Fruit fly (Drosophila melanogaster) whole organism, embryonic: Measurements from ENCODE around the gene waw.

ENCODE experiments used
- Bteb2 ChIP-seq: fragments of 200-800 bp; sonication (Bioruptor generic); optimal IDR thresholded peaks from 2 replicates; lab custom pipeline; 2016; ENCODE audit warnings: missing biosample characterization, missing genetic modification characterization
- CG10431 ChIP-seq: fragments of 200-800 bp; sonication (Bioruptor generic); optimal IDR thresholded peaks from 3 replicates; lab custom pipeline; 2018; ENCODE audit warnings: missing biosample characterization, mild to moderate bottlenecking, missing genetic modification characterization
- CG11247 ChIP-seq: fragments of 200-800 bp; sonication (Bioruptor generic); IDR thresholded peaks from 2 replicates; pipeline ENCODE4 v1.3.6; 2022; ENCODE audit warnings: missing biosample characterization, missing genetic modification characterization
- CG11504 ChIP-seq: fragments of 200-800 bp; sonication (Bioruptor generic); optimal IDR thresholded peaks from 3 replicates; lab custom pipeline; 2019; ENCODE audit warnings: missing biosample characterization, mild to moderate bottlenecking, missing genetic modification characterization, moderate library complexity
- CG12769 ChIP-seq: fragments of 200-800 bp; sonication (Bioruptor generic); optimal IDR thresholded peaks from 2 replicates; lab custom pipeline; 2019; ENCODE audit warnings: missing biosample characterization, mild to moderate bottlenecking, missing genetic modification characterization, moderate library complexity
- CG13775 ChIP-seq: fragments of 200-800 bp; sonication (Bioruptor generic); optimal IDR thresholded peaks from 3 replicates; lab custom pipeline; 2017; ENCODE audit warnings: missing biosample characterization, mild to moderate bottlenecking, missing genetic modification characterization
- CG1603 ChIP-seq: fragments of 200-800 bp; sonication (Bioruptor generic); optimal IDR thresholded peaks from 2 replicates; lab custom pipeline; 2019; ENCODE audit warnings: missing biosample characterization, mild to moderate bottlenecking, missing genetic modification characterization, moderate library complexity
- CG18262 ChIP-seq: fragments of 200-800 bp; optimal IDR thresholded peaks from 3 replicates; lab custom pipeline; 2019; ENCODE audit warnings: missing biosample characterization, mild to moderate bottlenecking, missing genetic modification characterization, moderate library complexity
- CG1832 ChIP-seq: fragments of 200-800 bp; sonication (Bioruptor generic); optimal IDR thresholded peaks from 2 replicates; lab custom pipeline; 2017; ENCODE audit warnings: missing biosample characterization, mild to moderate bottlenecking, missing genetic modification characterization, inconsistent platforms
- CG30020 ChIP-seq: fragments of 200-800 bp; optimal IDR thresholded peaks from 2 replicates; lab custom pipeline; 2019; ENCODE audit warnings: missing biosample characterization, mild to moderate bottlenecking, missing genetic modification characterization, moderate library complexity
- CG31224 ChIP-seq: fragments of 200-800 bp; sonication (Bioruptor generic); IDR thresholded peaks from 2 replicates; pipeline ENCODE4 v1.3.6; 2022; ENCODE audit warnings: missing biosample characterization, missing genetic modification characterization
- CG34376 ChIP-seq: fragments of 200-800 bp; sonication (Bioruptor generic); optimal IDR thresholded peaks from 2 replicates; lab custom pipeline; 2018; ENCODE audit warnings: missing biosample characterization, mild to moderate bottlenecking, missing genetic modification characterization
- CG3847 ChIP-seq: fragments of 200-800 bp; sonication (Bioruptor generic); IDR thresholded peaks from 2 replicates; pipeline ENCODE4 v1.3.6; 2022; ENCODE audit warnings: missing biosample characterization, missing genetic modification characterization
- CG4424 ChIP-seq: fragments of 200-800 bp; sonication (Bioruptor generic); optimal IDR thresholded peaks from 3 replicates; lab custom pipeline; 2016; ENCODE audit warnings: missing biosample characterization, missing genetic modification characterization
- CG4730 ChIP-seq: fragments of 200-800 bp; sonication (Bioruptor generic); IDR thresholded peaks from 2 replicates; pipeline ENCODE4 v1.3.6; 2022; ENCODE audit warnings: missing biosample characterization, missing genetic modification characterization
- CG7786 ChIP-seq: fragments of 200-800 bp; sonication (Bioruptor generic); optimal IDR thresholded peaks from 2 replicates; lab custom pipeline; 2016; ENCODE audit warnings: missing biosample characterization, missing genetic modification characterization
- CG8089 ChIP-seq: fragments of 200-800 bp; sonication (Bioruptor generic); optimal IDR thresholded peaks from 3 replicates; lab custom pipeline; 2016; ENCODE audit warnings: missing biosample characterization, missing genetic modification characterization
- CG9797 ChIP-seq: fragments of 200-800 bp; sonication (Bioruptor generic); optimal IDR thresholded peaks from 3 replicates; lab custom pipeline; 2018; ENCODE audit warnings: missing biosample characterization, mild to moderate bottlenecking, missing genetic modification characterization
- CoRest ChIP-seq: fragments of 200-800 bp; sonication (Bioruptor generic); optimal IDR thresholded peaks from 3 replicates; lab custom pipeline; 2018; ENCODE audit warnings: missing biosample characterization, mild to moderate bottlenecking, missing genetic modification characterization, moderate library complexity
- Dbx ChIP-seq: fragments of 200-800 bp; sonication (Bioruptor generic); IDR thresholded peaks from 3 replicates; pipeline ENCODE4 v1.3.6; 2022; ENCODE audit warnings: missing biosample characterization, missing genetic modification characterization
- Dfd ChIP-seq, 2 experiments: fragments of >200 bp; optimal IDR thresholded peaks; 2 replicates each; lab custom pipeline; 2017; ENCODE audit warnings: missing biosample characterization in 2 of 2, missing genetic modification characterization in 2 of 2
- Dll ChIP-seq: fragments of 200-800 bp; sonication (Bioruptor generic); IDR thresholded peaks from 4 replicates; pipeline ENCODE4 v1.3.6; 2022; ENCODE audit warnings: missing biosample characterization, missing genetic modification characterization; ENCODE audit not compliant: partially characterized antibody
- E2f2 ChIP-seq: fragments of 200-800 bp; sonication (Bioruptor generic); IDR thresholded peaks from 2 replicates; pipeline ENCODE4 v1.3.6; 2022; ENCODE audit warnings: missing biosample characterization, missing genetic modification characterization
- ERR ChIP-seq: fragments of 200-800 bp; sonication (Bioruptor generic); optimal IDR thresholded peaks from 2 replicates; lab custom pipeline; 2016; ENCODE audit warnings: missing biosample characterization, missing genetic modification characterization
- Ets65A ChIP-seq: fragments of 200-800 bp; sonication (Bioruptor generic); peaks from one replicate; lab custom pipeline; 2016; ENCODE audit warnings: missing biosample characterization, missing genetic modification characterization
- HHEX ChIP-seq: fragments of 200-800 bp; sonication (Bioruptor generic); optimal IDR thresholded peaks from 3 replicates; lab custom pipeline; 2017; ENCODE audit warnings: missing biosample characterization, mild to moderate bottlenecking, missing genetic modification characterization, missing genetic modification reagents
- HmgD ChIP-seq: fragments of 200-800 bp; sonication (Bioruptor generic); optimal IDR thresholded peaks from 3 replicates; lab custom pipeline; 2016; ENCODE audit warnings: missing biosample characterization, missing genetic modification characterization
- Lim3 ChIP-seq: fragments of 200-800 bp; sonication (Bioruptor generic); IDR thresholded peaks from 2 replicates; pipeline ENCODE4 v1.3.6; 2022; ENCODE audit warnings: missing biosample characterization, missing genetic modification characterization
- Meics ChIP-seq: fragments of 200-800 bp; sonication (Bioruptor generic); optimal IDR thresholded peaks from 2 replicates; lab custom pipeline; 2017; ENCODE audit warnings: missing biosample characterization, mild to moderate bottlenecking, missing genetic modification characterization
- Nf-YB ChIP-seq: fragments of 200-800 bp; sonication (Bioruptor generic); optimal IDR thresholded peaks from 3 replicates; lab custom pipeline; 2019; ENCODE audit warnings: missing biosample characterization, mild to moderate bottlenecking, missing genetic modification characterization, moderate library complexity
- Nf-YC ChIP-seq: fragments of 200-800 bp; optimal IDR thresholded peaks from 3 replicates; lab custom pipeline; 2019; ENCODE audit warnings: missing biosample characterization, mild to moderate bottlenecking, missing genetic modification characterization, moderate library complexity
- Opbp ChIP-seq: fragments of 200-800 bp; sonication (Bioruptor generic); IDR thresholded peaks from 3 replicates; pipeline ENCODE4 v1.3.6; 2022; ENCODE audit warnings: missing biosample characterization, missing genetic modification characterization; ENCODE audit not compliant: partially characterized antibody
- Rfx ChIP-seq: fragments of 200-800 bp; sonication (Bioruptor generic); IDR thresholded peaks from 2 replicates; pipeline ENCODE4 v1.3.6; 2022; ENCODE audit warnings: missing biosample characterization, missing genetic modification characterization
- dpn ChIP-seq, 2 experiments: fragments of 200-800 bp; sonication (Bioruptor generic); optimal IDR thresholded peaks; 3 replicates each; lab custom pipeline; 2016; ENCODE audit warnings: missing biosample characterization in 2 of 2, missing genetic modification characterization in 2 of 2
- dysf ChIP-seq: fragments of 200-800 bp; sonication (Bioruptor generic); IDR thresholded peaks from 3 replicates; pipeline ENCODE4 v1.3.6; 2022; ENCODE audit warnings: missing biosample characterization, missing genetic modification characterization
- ftz-f1 ChIP-seq: fragments of 200-800 bp; sonication (Bioruptor generic); optimal IDR thresholded peaks from 2 replicates; lab custom pipeline; 2016; ENCODE audit warnings: missing biosample characterization, missing genetic modification characterization
- grn ChIP-seq: fragments of 200-800 bp; sonication (Bioruptor generic); optimal IDR thresholded peaks from 3 replicates; lab custom pipeline; 2017; ENCODE audit warnings: missing biosample characterization, missing genetic modification characterization
- lilli ChIP-seq: fragments of 200-800 bp; sonication (Bioruptor generic); optimal IDR thresholded peaks from 3 replicates; lab custom pipeline; 2016; ENCODE audit warnings: missing biosample characterization, missing genetic modification characterization
- nom ChIP-seq: fragments of 200-800 bp; sonication (Bioruptor generic); optimal IDR thresholded peaks from 2 replicates; lab custom pipeline; 2017; ENCODE audit warnings: missing biosample characterization, missing genetic modification characterization, mild to moderate bottlenecking, moderate library complexity, missing genetic modification reagents
- pho ChIP-seq: fragments of 200-800 bp; sonication (Bioruptor generic); optimal IDR thresholded peaks from 2 replicates; lab custom pipeline; 2016; ENCODE audit warnings: missing biosample characterization, missing genetic modification characterization
- pita ChIP-seq: fragments of 200-800 bp; sonication (Bioruptor generic); optimal IDR thresholded peaks from 2 replicates; lab custom pipeline; 2017; ENCODE audit warnings: missing biosample characterization, mild to moderate bottlenecking, missing genetic modification characterization
- rib ChIP-seq: fragments of 200-800 bp; sonication (Bioruptor generic); IDR thresholded peaks from 2 replicates; pipeline ENCODE4 v1.3.6; 2022; ENCODE audit warnings: missing biosample characterization, missing genetic modification characterization
- sima ChIP-seq: fragments of 200-800 bp; sonication (Bioruptor generic); optimal IDR thresholded peaks from 2 replicates; lab custom pipeline; 2016; ENCODE audit warnings: missing biosample characterization, missing genetic modification characterization
- sisA ChIP-seq: fragments of 200-800 bp; sonication (Bioruptor generic); IDR thresholded peaks from 2 replicates; pipeline ENCODE4 v1.3.6; 2022; ENCODE audit warnings: missing biosample characterization, missing genetic modification characterization
- sna ChIP-seq: fragments of 200-800 bp; sonication (Bioruptor generic); IDR thresholded peaks from 2 replicates; pipeline ENCODE4 v1.3.6; 2022; ENCODE audit warnings: missing biosample characterization, missing genetic modification characterization; ENCODE audit not compliant: partially characterized antibody
- sr ChIP-seq: fragments of 200-800 bp; sonication (Bioruptor generic); IDR thresholded peaks from 3 replicates; pipeline ENCODE4 v1.3.6; 2022; ENCODE audit warnings: missing biosample characterization, missing genetic modification characterization
- trem ChIP-seq: fragments of 200-800 bp; optimal IDR thresholded peaks from 3 replicates; lab custom pipeline; 2019; ENCODE audit warnings: missing biosample characterization, mild to moderate bottlenecking, missing genetic modification characterization, moderate library complexity
- wdn ChIP-seq: fragments of 200-800 bp; sonication (Bioruptor generic); IDR thresholded peaks from 2 replicates; pipeline ENCODE4 v1.3.6; 2022; ENCODE audit warnings: missing biosample characterization, missing genetic modification characterization
- zen2 ChIP-seq: fragments of 200-800 bp; sonication (Bioruptor generic); IDR thresholded peaks from 3 replicates; pipeline ENCODE4 v1.3.6; 2022; ENCODE audit warnings: missing biosample characterization, missing genetic modification characterization; ENCODE audit not compliant: partially characterized antibody

waw gene

dm6 chrX:21373659-21374426, 11.0 kb downstream of the waw start, which contains the start of gene slgA (continued):
- TF ChIP-seq Nf-YC (tag; lab: Kevin White, UChicago), result peak; percentile 97
- TF ChIP-seq CG8089, result peak; percentile 34
- TF ChIP-seq grn, result peak; percentile 37
- peak; percentile 16 for TF ChIP-seq CG4424 (GFP tag; lab: Kevin White, UChicago)
- TF ChIP-seq HHEX (GFP tag; lab: Kevin White, UChicago), result peak; percentile 36
- no peak for TF ChIP-seq Lim3 (GFP tag; lab: Robert Waterston, UW)
- TF ChIP-seq Dbx, result 0 out of 3 replicates have a peak, but pooled peaks have one; percentile 48
- no peak for TF ChIP-seq sr (GFP tag; lab: Robert Waterston, UW)
- no peak for TF ChIP-seq pita (GFP tag; lab: Kevin White, UChicago)
- TF ChIP-seq CG1832 (GFP tag; lab: Kevin White, UChicago), result peak; percentile 77
- peak; percentile 22 for TF ChIP-seq nom (GFP tag; lab: Kevin White, UChicago)
- peak in 1 of 2 experiments; percentile 46 for TF ChIP-seq dpn (GFP tag; optimal IDR thresholded peaks at IDR 0.05; lab: Kevin White, UChicago)
- peak; percentile 47 for TF ChIP-seq lilli
- TF ChIP-seq CG9797 (GFP tag; lab: Kevin White, UChicago), result no peak
- peak; percentile 85 for TF ChIP-seq Ets65A
- TF ChIP-seq CoRest (tag; lab: Kevin White, UChicago), result peak; percentile 48
- peak; percentile 38 for TF ChIP-seq CG34376 (GFP tag; lab: Kevin White, UChicago)
- no peak for TF ChIP-seq ftz-f1 (GFP tag; lab: Kevin White, UChicago)
- TF ChIP-seq CG12769 (tag; lab: Kevin White, UChicago), result peak; percentile 53
- 0 out of 2 replicates have a peak, but pooled peaks have one; percentile 15 for TF ChIP-seq rib
- TF ChIP-seq Dll (GFP tag; lab: Robert Waterston, UW), result peak; percentile 77
- peak; percentile 4 for TF ChIP-seq CG18262 (tag; lab: Kevin White, UChicago)
- peak; percentile 96 for TF ChIP-seq Nf-YB (GFP tag; lab: Kevin White, UChicago)
- peak; percentile 32; the same call in 1 of the 2 replicates for TF ChIP-seq sisA
- TF ChIP-seq Meics (GFP tag; lab: Kevin White, UChicago), result no peak
- TF ChIP-seq pho, result peak; percentile 44
- peak; percentile 60 for TF ChIP-seq CG1603 (tag; lab: Kevin White, UChicago)
- TF ChIP-seq dysf (GFP tag; lab: Robert Waterston, UW), result no peak
- TF ChIP-seq CG13775 (GFP tag; lab: Kevin White, UChicago), result peak; percentile 8
- TF ChIP-seq Rfx (GFP tag; lab: Robert Waterston, UW), result peak; percentile 64
- TF ChIP-seq CG3847, result peak; percentile 47; the same call in 1 of the 2 replicates
- no peak for TF ChIP-seq CG31224 (GFP tag; lab: Robert Waterston, UW)
- TF ChIP-seq CG11504 (tag; lab: Kevin White, UChicago), result peak; percentile 13
- TF ChIP-seq CG30020, result peak; percentile 9
- no peak for TF ChIP-seq CG4730
- no peak for TF ChIP-seq wdn
- peak; percentile 44 for TF ChIP-seq trem (tag; lab: Kevin White, UChicago)
- TF ChIP-seq Opbp (GFP tag; lab: Robert Waterston, UW), result peak; percentile 71
- no peak for TF ChIP-seq CG11247 (GFP tag; lab: Robert Waterston, UW)
- peak; percentile 62 for TF ChIP-seq HmgD
- peak; percentile 35 for TF ChIP-seq Bteb2 (GFP tag; lab: Kevin White, UChicago)
- peak; percentile 28 for TF ChIP-seq ERR (GFP tag; lab: Kevin White, UChicago)
- no peak for TF ChIP-seq sima
- TF ChIP-seq E2f2 (GFP tag; lab: Robert Waterston, UW), result peak; percentile 87
- TF ChIP-seq CG7786, result peak; percentile 67
- TF ChIP-seq sna (GFP tag; lab: Robert Waterston, UW), result 0 out of 2 replicates have a peak, but pooled peaks have one; percentile 37
- TF ChIP-seq CG10431, result no peak
- TF ChIP-seq Dfd (GFP tag; optimal IDR thresholded peaks at IDR 0.05; lab: Kevin White, UChicago), result no peak
- TF ChIP-seq zen2 (GFP tag; lab: Robert Waterston, UW), result peak; percentile 64
